Worm (Caenorhabditis elegans) whole organism, L2 larva: ENCODE results near the gene fbxa-139.
A peak's percentile ranks its signal among the peaks of the same experiment; 100 is the strongest.

Experiments used
- ZK546.5 ChIP-seq: sonication (generic microtip); optimal IDR thresholded peaks from 2 replicates; lab custom pipeline; 2017; ENCODE audit warnings: missing biosample characterization, missing genetic modification characterization
- ama-1 ChIP-seq: fragments of 150-350 bp; optimal IDR thresholded peaks from 2 replicates; lab custom pipeline; 2018; ENCODE audit warnings: inconsistent platforms
- egl-27 ChIP-seq: sonication (generic microtip); optimal IDR thresholded peaks from 3 replicates; lab custom pipeline; 2017; ENCODE audit warnings: missing biosample characterization, missing genetic modification reagents, missing genetic modification characterization
- fos-1 ChIP-seq: fragments of 150-350 bp; optimal IDR thresholded peaks from 2 replicates; lab custom pipeline; 2014; ENCODE audit warnings: missing biosample characterization, missing genetic modification characterization
- gmeb-1 ChIP-seq: fragments of 150-350 bp; optimal IDR thresholded peaks from 2 replicates; lab custom pipeline; 2014; ENCODE audit warnings: missing biosample characterization, missing genetic modification characterization
- lin-11 ChIP-seq: fragments of 150-350 bp; sonication (generic microtip); optimal IDR thresholded peaks from 2 replicates; lab custom pipeline; 2014; ENCODE audit warnings: missing biosample characterization, missing genetic modification characterization, inconsistent platforms, mixed read lengths
- lin-39 ChIP-seq: fragments of 150-350 bp; optimal IDR thresholded peaks from 2 replicates; lab custom pipeline; 2014; ENCODE audit warnings: missing biosample characterization, missing genetic modification reagents, missing genetic modification characterization
- lsy-2 ChIP-seq, 2 experiments: fragments of 150-350 bp in 1 of 2; sonication (generic microtip) in 1 of 2; optimal IDR thresholded peaks; 2 replicates each; lab custom pipeline; 2014 to 2017; ENCODE audit warnings: missing biosample characterization in 2 of 2, missing genetic modification characterization in 2 of 2
- mab-5 ChIP-seq: fragments of 150-350 bp; optimal IDR thresholded peaks from 2 replicates; lab custom pipeline; 2014; ENCODE audit warnings: missing biosample characterization, missing genetic modification characterization
- mdl-1 ChIP-seq, 2 experiments: fragments of 150-350 bp in 1 of 2; sonication (generic microtip) in 1 of 2; optimal IDR thresholded peaks; 2 replicates each; lab custom pipeline; 2017; ENCODE audit warnings: missing biosample characterization in 2 of 2, missing genetic modification characterization in 2 of 2
- sem-4 ChIP-seq: fragments of 150-350 bp; optimal IDR thresholded peaks from 2 replicates; lab custom pipeline; 2014; ENCODE audit warnings: missing biosample characterization, missing genetic modification reagents, missing genetic modification characterization
- sma-3 ChIP-seq: sonication (generic microtip); optimal IDR thresholded peaks from 2 replicates; lab custom pipeline; 2016; ENCODE audit warnings: missing genetic modification reagents, missing genetic modification characterization, missing compliant biosample characterization
- unc-55 ChIP-seq: fragments of 150-350 bp; sonication (generic microtip); optimal IDR thresholded peaks from 3 replicates; lab custom pipeline; 2014; ENCODE audit warnings: missing biosample characterization, missing genetic modification reagents, missing genetic modification characterization
- ztf-4 ChIP-seq: fragments of 150-350 bp; optimal IDR thresholded peaks from 2 replicates; lab custom pipeline; 2014; ENCODE audit warnings: missing biosample characterization, missing genetic modification characterization

DNA sequence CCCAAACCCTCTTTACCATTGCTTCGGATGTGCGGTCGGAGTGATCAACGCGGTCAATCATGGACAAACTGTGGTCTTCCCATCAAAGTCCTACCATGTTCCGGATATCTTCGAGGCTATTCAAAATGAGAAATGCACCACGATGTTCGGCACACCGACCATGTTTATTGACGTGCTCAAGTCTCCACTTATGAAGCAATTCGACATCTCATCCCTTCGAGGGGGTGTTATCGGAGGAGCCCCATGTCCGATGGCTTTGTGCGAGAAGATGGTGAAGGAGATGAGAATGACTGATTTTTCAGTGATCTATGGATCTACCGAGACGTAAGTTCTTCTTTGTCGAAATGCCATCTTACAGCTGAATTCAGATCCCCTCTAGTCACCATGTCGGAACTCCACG, 26.1 kb downstream of the fbxa-139 start:
- TF ChIP-seq mab-5 (tag; lab: Kevin White, UChicago) (no peak), mdl-1 (tag; optimal IDR thresholded peaks at IDR 0.05; lab: Kevin White, UChicago) (no peak), egl-27 (tag; lab: Kevin White, UChicago) (no peak), gmeb-1 (tag; lab: Kevin White, UChicago) (no peak), unc-55 (GFP tag; lab: Kevin White, UChicago) (no peak), lin-11 (tag; lab: Kevin White, UChicago) (no peak), sem-4 (no peak), ZK546.5 (no peak), sma-3 (GFP tag; lab: Kevin White, UChicago) (no peak), lin-39 (tag; lab: Kevin White, UChicago) (no peak), lsy-2 (tag; optimal IDR thresholded peaks at IDR 0.05; lab: Kevin White, UChicago) (no peak), fos-1 (tag; lab: Kevin White, UChicago) (no peak), ama-1 (lab: Kevin White, UChicago) (peak; percentile 69), ztf-4 (no peak)
